Fruit fly (Drosophila melanogaster) whole organism, wandering third instar larva: ENCODE measurements around the gene CG1965.

Experiments used
- Abd-B ChIP-seq: fragments of >200 bp; optimal IDR thresholded peaks from 2 replicates; lab custom pipeline; 2017; ENCODE audit warnings: missing biosample characterization, missing genetic modification characterization
- CG32264 ChIP-seq: fragments of 200-800 bp; sonication (Bioruptor generic); optimal IDR thresholded peaks from 2 replicates; lab custom pipeline; 2016; ENCODE audit warnings: missing biosample characterization, missing genetic modification characterization
- CG9705 ChIP-seq: fragments of 200-800 bp; sonication (Bioruptor generic); optimal IDR thresholded peaks from 2 replicates; lab custom pipeline; 2018; ENCODE audit warnings: missing biosample characterization, mild to moderate bottlenecking, missing genetic modification characterization
- CrebA ChIP-seq: fragments of 200-800 bp; sonication (Bioruptor generic); optimal IDR thresholded peaks from 2 replicates; lab custom pipeline; 2016; ENCODE audit warnings: missing biosample characterization, mild to moderate bottlenecking, missing genetic modification characterization, borderline replicate concordance
- Dfd ChIP-seq: fragments of >200 bp; optimal IDR thresholded peaks from 2 replicates; lab custom pipeline; 2017; ENCODE audit warnings: missing biosample characterization, missing genetic modification characterization
- Dif ChIP-seq: fragments of 200-275, 200-300 bp; sonication (Bioruptor generic); optimal IDR thresholded peaks from 2 replicates; lab custom pipeline; 2018; ENCODE audit warnings: missing biosample characterization, missing genetic modification characterization; ENCODE audit not compliant: partially characterized antibody
- GATAd ChIP-seq: sonication (Bioruptor generic); optimal IDR thresholded peaks from 2 replicates; lab custom pipeline; 2016; ENCODE audit warnings: missing biosample characterization, missing genetic modification characterization
- HLH106 ChIP-seq: fragments of 200-800 bp; optimal IDR thresholded peaks from 3 replicates; lab custom pipeline; 2019; ENCODE audit warnings: missing biosample characterization, mild to moderate bottlenecking, missing genetic modification characterization, moderate library complexity
- Hnf4 ChIP-seq: fragments of 200-800 bp; sonication (Bioruptor generic); optimal IDR thresholded peaks from 2 replicates; lab custom pipeline; 2016; ENCODE audit warnings: missing biosample characterization, mild to moderate bottlenecking, missing genetic modification characterization
- Hr78 ChIP-seq: fragments of >200 bp; optimal IDR thresholded peaks from 2 replicates; lab custom pipeline; 2017; ENCODE audit warnings: missing biosample characterization, missing genetic modification characterization
- Hr83 ChIP-seq: fragments of 200-300 bp; sonication (Bioruptor generic); optimal IDR thresholded peaks from 2 replicates; lab custom pipeline; 2016; ENCODE audit warnings: missing biosample characterization, mild to moderate bottlenecking, missing genetic modification characterization, moderate library complexity; ENCODE audit not compliant: poor library complexity, severe bottlenecking
- Jra ChIP-seq: sonication (Bioruptor generic); optimal IDR thresholded peaks from 2 replicates; lab custom pipeline; 2016; ENCODE audit warnings: missing biosample characterization, missing genetic modification characterization
- Mio ChIP-seq: sonication (Bioruptor generic); optimal IDR thresholded peaks from 2 replicates; lab custom pipeline; 2016; ENCODE audit warnings: missing biosample characterization, missing genetic modification characterization
- Myc ChIP-seq: fragments of >200 bp; optimal IDR thresholded peaks from 2 replicates; lab custom pipeline; 2017
- N ChIP-seq: fragments of >200 bp; optimal IDR thresholded peaks from 2 replicates; lab custom pipeline; 2018; ENCODE audit warnings: missing biosample characterization, missing external identifiers, missing genetic modification characterization
- OdsH ChIP-seq: fragments of 200-800 bp; sonication (Bioruptor generic); optimal IDR thresholded peaks from 2 replicates; lab custom pipeline; 2016; ENCODE audit warnings: missing biosample characterization, mild to moderate bottlenecking, missing genetic modification characterization
- Rel ChIP-seq, 2 experiments: fragments of 200-800 bp; sonication (Bioruptor generic) in 1 of 2; optimal IDR thresholded peaks; 2 replicates in 1 of 2; 3 replicates in 1 of 2; lab custom pipeline; 2016 to 2019; ENCODE audit warnings: mild to moderate bottlenecking in 2 of 2, missing biosample characterization in 2 of 2, missing genetic modification characterization in 2 of 2, moderate library complexity in 1 of 2
- Sp1 ChIP-seq: fragments of 200-800 bp; sonication (Bioruptor generic); optimal IDR thresholded peaks from 3 replicates; lab custom pipeline; 2019; ENCODE audit warnings: missing biosample characterization, mild to moderate bottlenecking, missing genetic modification characterization, moderate library complexity
- Vsx2 ChIP-seq: fragments of 200-300, 225-300 bp; sonication (Bioruptor generic); optimal IDR thresholded peaks from 2 replicates; lab custom pipeline; 2018; ENCODE audit warnings: missing biosample characterization, missing genetic modification characterization; ENCODE audit not compliant: partially characterized antibody
- br ChIP-seq: fragments of 200-800 bp; sonication (Bioruptor generic); optimal IDR thresholded peaks from 2 replicates; lab custom pipeline; 2016; ENCODE audit warnings: missing biosample characterization, missing genetic modification characterization
- brk ChIP-seq: fragments of 200-800 bp; sonication (Bioruptor generic); optimal IDR thresholded peaks from 2 replicates; lab custom pipeline; 2016; ENCODE audit warnings: missing biosample characterization, mild to moderate bottlenecking, missing genetic modification characterization
- dl ChIP-seq, 2 experiments: fragments of 175-275, 200-275 bp in 1 of 2; fragments of 200-275 bp in 1 of 2; sonication (Bioruptor generic); optimal IDR thresholded peaks; lab custom pipeline; 2018; ENCODE audit warnings: mild to moderate bottlenecking in 2 of 2, missing biosample characterization in 2 of 2, missing genetic modification characterization in 2 of 2, moderate library complexity in 2 of 2; ENCODE audit not compliant: partially characterized antibody in 2 of 2, insufficient read depth in 1 of 2
- dmrt93B ChIP-seq: fragments of 200-800 bp; sonication (Bioruptor generic); optimal IDR thresholded peaks from 2 replicates; lab custom pipeline; 2018; ENCODE audit warnings: missing biosample characterization, mild to moderate bottlenecking, missing genetic modification characterization
- dsf ChIP-seq: sonication (Bioruptor generic); optimal IDR thresholded peaks from 2 replicates; lab custom pipeline; 2016; ENCODE audit warnings: missing biosample characterization, missing genetic modification characterization, borderline replicate concordance
- ey ChIP-seq: fragments of 200-800 bp; sonication (Bioruptor generic); optimal IDR thresholded peaks from 2 replicates; lab custom pipeline; 2016; ENCODE audit warnings: missing biosample characterization, missing genetic modification characterization
- foxo ChIP-seq, 2 experiments: fragments of 200-800 bp; sonication (Bioruptor generic); optimal IDR thresholded peaks; 2 replicates in 1 of 2; 3 replicates in 1 of 2; lab custom pipeline; 2016 to 2017; ENCODE audit warnings: missing biosample characterization in 2 of 2, missing genetic modification characterization in 2 of 2
- fru ChIP-seq: fragments of 200-800 bp; sonication (Bioruptor generic); optimal IDR thresholded peaks from 3 replicates; lab custom pipeline; 2016; ENCODE audit warnings: missing biosample characterization, mild to moderate bottlenecking, missing genetic modification characterization
- h ChIP-seq: fragments of 200-800 bp; sonication (Bioruptor generic); optimal IDR thresholded peaks from 3 replicates; lab custom pipeline; 2016; ENCODE audit warnings: missing biosample characterization, mild to moderate bottlenecking, missing genetic modification characterization
- jim ChIP-seq: fragments of 175-275, 200-325 bp; sonication (Bioruptor generic); optimal IDR thresholded peaks from 2 replicates; lab custom pipeline; 2016; ENCODE audit warnings: missing biosample characterization, mild to moderate bottlenecking, missing genetic modification characterization
- lola ChIP-seq: fragments of >200 bp; optimal IDR thresholded peaks from 2 replicates; lab custom pipeline; 2017; ENCODE audit warnings: missing biosample characterization, missing genetic modification characterization
- pan ChIP-seq: fragments of >200 bp; optimal IDR thresholded peaks from 2 replicates; lab custom pipeline; 2017
- psq ChIP-seq: fragments of 200-800 bp; sonication (Bioruptor generic); optimal IDR thresholded peaks from 3 replicates; lab custom pipeline; 2017; ENCODE audit warnings: missing biosample characterization, mild to moderate bottlenecking, missing genetic modification characterization, moderate library complexity
- rgr ChIP-seq: fragments of 200-800 bp; sonication (Bioruptor generic); optimal IDR thresholded peaks from 3 replicates; lab custom pipeline; 2016; ENCODE audit warnings: missing biosample characterization, mild to moderate bottlenecking, missing genetic modification characterization
- sage ChIP-seq: fragments of 200-800 bp; sonication (Bioruptor generic); optimal IDR thresholded peaks from 2 replicates; lab custom pipeline; 2016; ENCODE audit warnings: missing biosample characterization, mild to moderate bottlenecking, missing genetic modification characterization
- tai ChIP-seq: sonication (Bioruptor generic); optimal IDR thresholded peaks from 2 replicates; lab custom pipeline; 2016; ENCODE audit warnings: missing biosample characterization, missing genetic modification characterization
- usp ChIP-seq: fragments of >200 bp; optimal IDR thresholded peaks from 2 replicates; lab custom pipeline; 2017; ENCODE audit warnings: missing biosample characterization, missing genetic modification characterization
- woc ChIP-seq: sonication (Bioruptor generic); optimal IDR thresholded peaks from 2 replicates; lab custom pipeline; 2016; ENCODE audit warnings: missing biosample characterization, mild to moderate bottlenecking, missing genetic modification characterization

Gene CG1965

dm6 chr3R:7035703-7036266 lies 31.4 kb upstream of the CG1965 start:
- TF ChIP-seq CG9705 (GFP tag; lab: Kevin White, UChicago) (no peak), HLH106 (tag; lab: Kevin White, UChicago) (no peak), foxo (GFP tag; optimal IDR thresholded peaks at IDR 0.05; lab: Kevin White, UChicago) (no peak)

- no peak for TF ChIP-seq jim (GFP tag; lab: Kevin White, UChicago)
- peak; percentile 63 for TF ChIP-seq br (GFP tag; lab: Kevin White, UChicago)
- TF ChIP-seq GATAd (GFP tag; lab: Kevin White, UChicago), result no peak
- no peak for TF ChIP-seq sage (GFP tag; lab: Kevin White, UChicago)
- peak; percentile 4 for TF ChIP-seq Vsx2 (GFP tag; lab: Kevin White, UChicago)
- TF ChIP-seq Hr78 (GFP tag; lab: Kevin White, UChicago), result no peak
- TF ChIP-seq dmrt93B (GFP tag; lab: Kevin White, UChicago), result peak; percentile 7
- TF ChIP-seq Rel (GFP tag; optimal IDR thresholded peaks at IDR 0.05; lab: Kevin White, UChicago), result no peak
- no peak for TF ChIP-seq Rel (tag; optimal IDR thresholded peaks at IDR 0.05; lab: Kevin White, UChicago)
- peak in 1 of 2 experiments; percentile 65 for TF ChIP-seq foxo (GFP tag; optimal IDR thresholded peaks at IDR 0.05; lab: Kevin White, UChicago)
- TF ChIP-seq fru (GFP tag; lab: Kevin White, UChicago), result peak; percentile 55
- TF ChIP-seq woc (GFP tag; lab: Kevin White, UChicago), result peak; percentile 33
- no peak for TF ChIP-seq usp (GFP tag; lab: Kevin White, UChicago)
- TF ChIP-seq ey (GFP tag; lab: Kevin White, UChicago), result peak; percentile 31
- TF ChIP-seq dsf, result peak; percentile 4
- no peak for TF ChIP-seq N
- TF ChIP-seq pan (lab: Kevin White, UChicago), result no peak
- TF ChIP-seq OdsH (GFP tag; lab: Kevin White, UChicago), result peak; percentile 61
- TF ChIP-seq HLH106 (tag; lab: Kevin White, UChicago), result peak; percentile 20
- TF ChIP-seq Dif (GFP tag; lab: Kevin White, UChicago), result peak; percentile 73
- TF ChIP-seq h, result peak; percentile 66
- no peak for TF ChIP-seq CG9705 (GFP tag; lab: Kevin White, UChicago)
- TF ChIP-seq CrebA (GFP tag; lab: Kevin White, UChicago), result no peak
- TF ChIP-seq dl (GFP tag; optimal IDR thresholded peaks at IDR 0.05; lab: Kevin White, UChicago; ENCODE audit: insufficient read depth in 1 of 2, partially characterized antibody in 2 of 2), result peak in 1 of 2 experiments; percentile 37
- TF ChIP-seq Mio (GFP tag; lab: Kevin White, UChicago), result no peak
- peak; percentile 58 for TF ChIP-seq Jra (GFP tag; lab: Kevin White, UChicago)
- peak; percentile 72 for TF ChIP-seq Hnf4 (GFP tag; lab: Kevin White, UChicago)
- TF ChIP-seq psq, result peak; percentile 31
- TF ChIP-seq tai, result peak; percentile 38
- peak; percentile 86 for TF ChIP-seq Hr83
- no peak for TF ChIP-seq CG32264 (GFP tag; lab: Kevin White, UChicago)
- TF ChIP-seq Sp1 (GFP tag; lab: Kevin White, UChicago), result peak; percentile 25
- TF ChIP-seq Dfd (GFP tag; lab: Kevin White, UChicago), result no peak
- TF ChIP-seq brk, result peak; percentile 65
- no peak for TF ChIP-seq Myc (lab: Kevin White, UChicago)
- peak; percentile 53 for TF ChIP-seq rgr
Observed at dm6 chr3R:7037250-7037802, 29.9 kb upstream of the CG1965 start.

- no peak for TF ChIP-seq Rel (GFP tag; optimal IDR thresholded peaks at IDR 0.05; lab: Kevin White, UChicago)
- no peak for TF ChIP-seq Rel (tag; optimal IDR thresholded peaks at IDR 0.05; lab: Kevin White, UChicago)
- TF ChIP-seq GATAd (GFP tag; lab: Kevin White, UChicago), result no peak
- no peak for TF ChIP-seq Hnf4 (GFP tag; lab: Kevin White, UChicago)
- no peak for TF ChIP-seq CG32264 (GFP tag; lab: Kevin White, UChicago)
- TF ChIP-seq usp (GFP tag; lab: Kevin White, UChicago), result no peak
- no peak for TF ChIP-seq Vsx2 (GFP tag; lab: Kevin White, UChicago)
- TF ChIP-seq rgr, result no peak
- TF ChIP-seq Abd-B, result no peak
- TF ChIP-seq Hr83, result no peak
- TF ChIP-seq Mio (GFP tag; lab: Kevin White, UChicago), result no peak
- no peak for TF ChIP-seq Hr78 (GFP tag; lab: Kevin White, UChicago)
- TF ChIP-seq br (GFP tag; lab: Kevin White, UChicago), result no peak
- no peak for TF ChIP-seq jim (GFP tag; lab: Kevin White, UChicago)
- no peak for TF ChIP-seq lola (GFP tag; lab: Kevin White, UChicago)
- TF ChIP-seq dmrt93B (GFP tag; lab: Kevin White, UChicago), result no peak
Observed at dm6 chr3R:7040894-7041293, 26.3 kb upstream of the CG1965 start.
